Fruit fly (Drosophila melanogaster): ENCODE measurements around the gene CG7201.

CG7201 gene

DNA sequence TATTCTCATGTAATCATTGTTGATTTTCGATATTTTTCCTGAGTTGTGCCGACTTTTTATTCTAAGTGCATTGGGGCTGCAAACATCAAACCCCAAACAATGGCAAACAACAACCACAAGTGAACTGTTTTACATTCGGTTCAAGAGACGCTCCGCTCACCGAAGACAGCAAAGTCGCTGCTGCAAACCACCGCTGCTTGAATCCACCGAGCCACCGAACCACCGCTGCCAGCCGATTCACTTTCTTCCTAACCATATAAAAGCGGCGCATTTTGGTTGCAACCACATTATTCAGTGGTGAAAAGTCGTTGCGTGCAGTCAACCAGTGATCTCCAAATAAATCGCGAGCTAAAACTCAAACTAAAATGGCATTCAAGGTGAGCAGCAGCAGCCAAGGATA is 41.2 kb upstream of the CG7201 start, which contains the start of gene Cpr66Cb:
Cpr66Cb (plus strand) TSS at position 301 of the 400 bp plus-strand sequence.
- no peak for TF ChIP-seq Optix (GFP tag; IDR thresholded peaks at IDR 0.05)
- TF ChIP-seq Sry-δ (GFP tag; optimal IDR thresholded peaks at IDR 0.05): no peak
- no peak for TF ChIP-seq run (tag; optimal IDR thresholded peaks at IDR 0.05)
- TF ChIP-seq CG7745 (tag; optimal IDR thresholded peaks at IDR 0.05): no peak
- TF ChIP-seq CG2199 (GFP tag; IDR thresholded peaks at IDR 0.05): no peak
- TF ChIP-seq CG10267 (tag; optimal IDR thresholded peaks at IDR 0.05): no peak
- TF ChIP-seq Ets65A (GFP tag): peak; percentile 62
- no peak for TF ChIP-seq Hand (GFP tag; optimal IDR thresholded peaks at IDR 0.05)

- TF ChIP-seq sug (tag; optimal IDR thresholded peaks at IDR 0.05): no peak
- TF ChIP-seq Sox102F (GFP tag; optimal IDR thresholded peaks at IDR 0.05): peak; percentile 16
- no peak for TF ChIP-seq CG10565 (GFP tag; optimal IDR thresholded peaks at IDR 0.05)
- TF ChIP-seq CG1603 (tag; optimal IDR thresholded peaks at IDR 0.05): peak; percentile 13
- TF ChIP-seq Max (GFP tag; optimal IDR thresholded peaks at IDR 0.05): no peak
- TF ChIP-seq CG30403 (GFP tag; optimal IDR thresholded peaks at IDR 0.05): no peak
- TF ChIP-seq CG2889 (GFP tag; IDR thresholded peaks at IDR 0.05): no peak
These were observed 39.2 kb upstream of the CG7201 start for dm6 chr3L:8334338-8334737.

dm6 chr3L:8333574-8333973 is 38.4 kb upstream of the CG7201 start:
- TF ChIP-seq Drgx (GFP tag; IDR thresholded peaks at IDR 0.05): peak; percentile 29; the same call in 1 of the 2 replicates
- TF ChIP-seq CG7987 (GFP tag; optimal IDR thresholded peaks at IDR 0.05): no peak
- TF ChIP-seq stc (GFP tag; IDR thresholded peaks at IDR 0.05): no peak
- no peak for TF ChIP-seq tx (GFP tag; optimal IDR thresholded peaks at IDR 0.05)

DNA sequence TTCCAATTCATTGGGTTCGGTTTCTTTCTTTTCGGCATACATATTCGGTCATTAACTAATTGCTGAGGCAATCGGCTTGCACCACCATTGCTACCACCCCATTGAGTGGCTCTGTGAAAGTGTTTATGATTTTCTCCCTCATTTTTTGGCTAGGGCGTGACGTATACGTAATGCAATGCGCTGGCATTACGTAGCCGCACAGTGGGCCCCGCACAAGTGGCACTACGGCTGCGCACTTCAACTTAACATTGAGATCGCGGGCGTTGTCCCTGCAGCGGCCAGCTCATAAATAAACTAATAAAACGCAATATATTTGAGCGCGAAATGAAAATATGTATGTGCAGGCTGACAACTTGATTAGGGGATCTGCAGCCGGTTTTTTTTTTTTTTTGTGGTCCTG is 36.3 kb upstream of the CG7201 start:
- TF ChIP-seq Usf (GFP tag; optimal IDR thresholded peaks at IDR 0.05) (no peak), CG9437 (GFP tag; optimal IDR thresholded peaks at IDR 0.05) (peak; percentile 65), CG13123 (GFP tag; optimal IDR thresholded peaks at IDR 0.05) (no peak), CG7372 (GFP tag; IDR thresholded peaks at IDR 0.05) (peak; percentile 80), seq (GFP tag; IDR thresholded peaks at IDR 0.05) (no peak)

DNA sequence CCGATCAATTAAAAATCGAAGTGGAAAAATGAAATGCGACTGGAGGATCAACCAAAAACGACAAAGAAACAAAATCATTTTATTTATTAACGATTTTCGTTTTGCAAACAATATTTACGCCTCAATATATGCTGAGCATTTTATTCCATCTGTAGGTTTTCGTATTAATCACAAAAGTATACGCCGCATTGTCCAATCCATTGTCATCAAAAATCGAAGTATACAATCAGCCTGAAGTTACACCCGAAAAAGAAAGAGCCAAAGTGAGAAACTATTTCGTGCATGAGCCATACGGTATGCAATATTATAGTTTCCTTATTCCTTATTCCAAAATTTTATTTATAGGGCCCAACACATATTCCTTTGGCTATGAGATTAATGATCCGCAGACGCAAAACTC is 33.9 kb upstream of the CG7201 start:
- TF ChIP-seq lola (GFP tag; optimal IDR thresholded peaks at IDR 0.05) (peak in 1 of 3 experiments; percentile 76), Bgb (GFP tag; IDR thresholded peaks at IDR 0.05; ENCODE audit: partially characterized antibody) (0 out of 2 replicates have a peak, but pooled peaks have one; percentile 25), Xrp1 (GFP tag; IDR thresholded peaks at IDR 0.05) (no peak), chinmo (GFP tag; IDR thresholded peaks at IDR 0.05; ENCODE audit: partially characterized antibody) (0 out of 4 replicates have a peak, but pooled peaks have one; percentile 41)

dm6 chr3L:8328283-8328682 is 33.2 kb upstream of the CG7201 start, which contains the start of gene CG34462:
CG34462 (plus strand) TSS chr3L:8328583.
- TF ChIP-seq CG43689 (GFP tag; IDR thresholded peaks at IDR 0.05) (no peak), NC2α (GFP tag; optimal IDR thresholded peaks at IDR 0.05) (no peak), fd64A (GFP tag; optimal IDR thresholded peaks at IDR 0.05) (no peak)

Measured in whole organism, embryonic.